Worm (Caenorhabditis elegans): Measurements from ENCODE around the gene cyb-3.

cyb-3 gene

DNA sequence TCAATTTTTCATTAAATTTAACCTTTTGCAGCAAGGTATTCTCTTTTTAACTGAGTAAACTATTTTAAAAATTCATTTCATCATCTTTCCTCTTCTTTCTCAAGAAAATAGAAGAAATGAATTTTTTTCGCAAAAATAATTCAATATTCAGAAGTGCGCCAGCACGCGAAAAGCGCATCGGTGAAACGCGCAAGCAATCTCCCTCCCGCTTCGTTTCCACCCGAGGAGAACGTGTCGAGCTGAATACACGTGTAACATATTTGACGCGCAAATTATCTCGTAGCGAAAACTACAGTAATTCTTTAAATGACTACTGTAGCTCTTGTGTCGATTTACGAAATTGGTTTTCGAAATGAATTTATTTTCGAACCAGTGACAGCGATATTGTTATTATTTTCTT, 3.4 kb upstream of the cyb-3 start:
- TF ChIP-seq fkh-10 (GFP tag; optimal IDR thresholded peaks at IDR 0.05), result no peak
- peak; percentile 17 for TF ChIP-seq unc-42 (tag; optimal IDR thresholded peaks at IDR 0.05)

DNA sequence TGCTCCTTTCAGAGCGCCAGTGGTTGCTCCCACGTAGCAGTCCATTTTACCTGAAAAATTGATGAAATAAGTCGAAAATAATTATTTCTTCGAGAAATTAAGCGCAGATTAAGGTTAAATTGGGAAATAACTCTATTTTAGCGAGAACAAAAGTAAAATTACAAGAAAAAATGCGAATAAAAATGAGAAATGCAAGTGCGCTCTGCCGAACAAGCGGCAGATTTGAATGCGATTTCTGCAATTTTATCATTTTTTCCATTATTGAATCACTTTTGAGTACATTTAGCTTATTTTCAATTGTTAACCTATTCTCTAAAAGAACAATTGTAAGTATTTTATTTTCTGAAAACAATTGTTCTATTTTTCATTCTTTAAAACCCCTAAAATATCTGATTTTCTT, 590 bp upstream of the cyb-3 start, which contains the start of gene T06E6.1:
T06E6.1 (minus strand) TSS at position 56 of the 400 bp plus-strand sequence.
- TF ChIP-seq unc-55 (GFP tag; optimal IDR thresholded peaks at IDR 0.05) (no peak), npax-4 (tag; optimal IDR thresholded peaks at IDR 0.05) (no peak), ceh-22 (tag; optimal IDR thresholded peaks at IDR 0.05) (no peak), dve-1 (tag; optimal IDR thresholded peaks at IDR 0.05) (no peak), rnt-1 (tag; optimal IDR thresholded peaks at IDR 0.05) (no peak), elt-4 (tag; optimal IDR thresholded peaks at IDR 0.05) (no peak), eyg-1 (tag; optimal IDR thresholded peaks at IDR 0.05) (no peak), elt-2 (tag; optimal IDR thresholded peaks at IDR 0.05) (no peak), ceh-34 (tag; optimal IDR thresholded peaks at IDR 0.05) (no peak), pha-4 (tag; optimal IDR thresholded peaks at IDR 0.05) (no peak), unc-3 (GFP tag; conservative IDR thresholded peaks at IDR 0.05) (no peak), unc-3 (tag; optimal IDR thresholded peaks at IDR 0.05) (no peak), F13H6.1 (tag; optimal IDR thresholded peaks at IDR 0.05) (no peak), sox-4 (tag; optimal IDR thresholded peaks at IDR 0.05) (no peak), nhr-232 (tag; optimal IDR thresholded peaks at IDR 0.05) (no peak), nhr-11 (tag; optimal IDR thresholded peaks at IDR 0.05) (no peak)

DNA sequence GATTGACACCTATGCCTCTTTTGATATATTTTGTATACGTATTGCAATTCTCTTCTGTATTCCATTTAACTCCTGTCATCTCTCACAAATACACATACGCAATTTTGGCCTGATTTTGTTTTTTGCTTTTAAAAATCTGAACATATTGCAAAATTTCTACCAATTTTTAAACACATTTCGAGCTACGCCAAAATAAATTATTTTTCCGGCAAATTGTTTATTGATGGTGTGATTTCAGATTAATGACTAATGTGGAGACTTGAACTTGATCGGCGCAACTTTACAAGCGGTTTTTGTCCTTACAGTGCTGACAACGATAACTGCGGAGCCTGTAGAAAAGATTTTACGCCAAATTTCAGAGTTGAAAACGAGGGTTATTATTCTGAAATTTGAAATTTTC, 1.6 kb downstream of the cyb-3 start:
- TF ChIP-seq ceh-45 (GFP tag; IDR thresholded peaks at IDR 0.05) (no peak), syd-9 (tag; optimal IDR thresholded peaks at IDR 0.05) (no peak), sdc-2 (tag; optimal IDR thresholded peaks at IDR 0.05) (no peak), che-1 (tag; optimal IDR thresholded peaks at IDR 0.05) (no peak), nhr-11 (tag; optimal IDR thresholded peaks at IDR 0.05) (no peak)

DNA sequence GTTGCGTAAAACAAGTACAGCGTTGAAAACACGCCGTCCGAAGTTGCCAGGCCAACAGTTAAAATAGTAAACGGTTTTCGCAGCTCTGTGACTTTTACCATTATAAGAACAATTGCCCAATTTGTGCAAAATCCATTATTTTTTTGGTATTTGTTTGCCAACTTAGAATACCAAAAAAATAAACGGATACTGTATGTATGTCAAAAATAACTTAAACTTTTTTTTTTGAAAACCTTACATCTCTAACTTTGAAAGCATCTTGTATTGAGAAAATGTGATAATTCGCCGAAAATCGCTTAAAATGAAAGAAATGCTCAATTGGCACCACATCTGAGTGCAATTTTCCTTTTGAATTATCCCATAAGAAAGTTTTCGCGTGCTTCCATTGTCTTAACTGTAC, 3.2 kb downstream of the cyb-3 start, which contains the start of gene fbxa-199:
fbxa-199 (minus strand) TSS at position 101 of the 400 bp plus-strand sequence.
- TF ChIP-seq sdc-2 (tag; optimal IDR thresholded peaks at IDR 0.05) (no peak), pros-1 (tag; optimal IDR thresholded peaks at IDR 0.05) (no peak), K09A11.1 (tag; optimal IDR thresholded peaks at IDR 0.05; ENCODE audit: insufficient read depth) (no peak), syd-9 (tag; optimal IDR thresholded peaks at IDR 0.05) (no peak), pag-3 (tag; optimal IDR thresholded peaks at IDR 0.05; ENCODE audit: borderline replicate concordance) (no peak), pha-4 (tag; optimal IDR thresholded peaks at IDR 0.05) (no peak), npax-4 (tag; optimal IDR thresholded peaks at IDR 0.05) (no peak), C08G9.2 (tag; optimal IDR thresholded peaks at IDR 0.05) (no peak)

DNA sequence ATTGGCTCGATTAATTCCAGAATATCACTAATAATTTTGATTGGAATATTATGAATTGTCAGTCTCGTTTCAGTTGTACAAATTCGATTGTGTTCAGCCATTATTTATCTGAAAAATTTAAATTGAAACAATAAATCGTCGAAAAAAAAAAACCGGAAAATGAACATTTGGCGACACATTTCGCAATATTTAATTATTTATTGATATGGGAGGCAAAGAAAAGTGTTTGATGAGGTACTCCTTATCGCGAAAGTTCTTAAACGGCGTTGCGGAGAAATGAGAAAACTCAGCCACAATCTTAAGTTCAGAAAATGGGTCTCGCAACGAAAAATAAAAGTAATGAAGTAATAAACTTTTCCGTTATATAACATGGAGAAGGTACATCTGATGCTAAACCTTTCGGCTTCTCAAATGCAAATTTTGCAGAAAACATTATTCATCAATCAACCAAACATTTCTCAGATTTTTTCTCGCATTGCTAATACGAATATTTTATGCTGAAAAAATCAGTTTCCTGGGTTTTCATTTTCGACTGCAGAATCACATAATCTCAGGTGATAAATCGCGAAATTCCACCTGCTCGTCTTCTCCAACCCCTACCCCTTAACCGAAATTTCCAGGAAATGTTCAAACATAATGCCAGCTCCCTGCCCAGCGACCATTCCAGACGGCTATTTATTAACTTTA, 4.3 kb downstream of the cyb-3 start, which contains the start of the genes T06E6.15 and sri-7:
T06E6.15 (minus strand) TSS at position 101 of the 687 bp plus-strand sequence.
sri-7 (plus strand) TSS at position 637 of the 687 bp plus-strand sequence.
- TF ChIP-seq rnt-1 (tag; optimal IDR thresholded peaks at IDR 0.05) (no peak), ceh-31 (tag; optimal IDR thresholded peaks at IDR 0.05) (no peak), pat-9 (tag; optimal IDR thresholded peaks at IDR 0.05) (no peak), dmd-4 (tag; optimal IDR thresholded peaks at IDR 0.05; ENCODE audit: borderline replicate concordance) (no peak), sdc-2 (tag; optimal IDR thresholded peaks at IDR 0.05) (no peak)

DNA sequence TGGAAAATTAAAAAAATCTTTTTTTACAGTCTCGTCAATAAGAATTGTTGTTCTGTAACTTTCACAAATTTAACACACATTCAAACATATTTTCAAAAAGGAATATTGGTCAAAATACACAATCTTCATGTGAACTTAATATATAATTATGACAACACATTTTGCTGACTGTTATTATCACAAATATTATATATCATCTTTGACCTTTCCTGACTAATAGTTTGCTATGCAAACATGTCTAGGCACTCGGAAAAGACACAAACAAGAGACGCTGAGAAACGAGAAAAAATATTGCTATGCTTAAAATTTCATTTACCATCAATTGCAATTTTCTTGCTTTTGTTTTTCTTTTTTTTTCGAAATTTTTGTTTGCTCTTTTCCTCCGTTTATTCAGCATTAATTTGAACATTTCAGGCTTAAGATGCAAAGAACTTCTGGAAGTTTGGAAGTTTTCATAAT, 6.4 kb downstream of the cyb-3 start, which contains the start of gene fbxa-135:
fbxa-135 (plus strand) TSS at position 409 of the 459 bp plus-strand sequence.
- no peak for TF ChIP-seq ceh-9 (tag; optimal IDR thresholded peaks at IDR 0.05)
- TF ChIP-seq pqm-1 (tag; optimal IDR thresholded peaks at IDR 0.05), result no peak
- no peak for TF ChIP-seq hlh-30 (tag; optimal IDR thresholded peaks at IDR 0.05; ENCODE audit: insufficient read depth)
- no peak for TF ChIP-seq pros-1 (tag; optimal IDR thresholded peaks at IDR 0.05)
- TF ChIP-seq zip-5 (tag; optimal IDR thresholded peaks at IDR 0.05), result no peak
- no peak for TF ChIP-seq unc-3 (GFP tag; conservative IDR thresholded peaks at IDR 0.05)
- no peak for TF ChIP-seq unc-3 (tag; optimal IDR thresholded peaks at IDR 0.05)
- TF ChIP-seq ceh-34 (tag; optimal IDR thresholded peaks at IDR 0.05), result no peak
- TF ChIP-seq syd-9 (tag; optimal IDR thresholded peaks at IDR 0.05), result no peak
- no peak for TF ChIP-seq fkh-6 (tag; optimal IDR thresholded peaks at IDR 0.05)
- no peak for TF ChIP-seq lim-6 (tag; optimal IDR thresholded peaks at IDR 0.05)
- no peak for TF ChIP-seq ceh-6 (GFP tag; optimal IDR thresholded peaks at IDR 0.05)
- no peak for TF ChIP-seq ceh-31 (tag; optimal IDR thresholded peaks at IDR 0.05)
- TF ChIP-seq mec-3 (tag; optimal IDR thresholded peaks at IDR 0.05; ENCODE audit: borderline replicate concordance), result no peak
- no peak for TF ChIP-seq ceh-24 (tag; optimal IDR thresholded peaks at IDR 0.05)
- TF ChIP-seq unc-42 (tag; optimal IDR thresholded peaks at IDR 0.05), result no peak
- no peak for TF ChIP-seq ztf-16 (tag; optimal IDR thresholded peaks at IDR 0.05)
- no peak for TF ChIP-seq K09A11.1 (tag; optimal IDR thresholded peaks at IDR 0.05; ENCODE audit: insufficient read depth)
- no peak for TF ChIP-seq ttx-3 (tag; optimal IDR thresholded peaks at IDR 0.05)
- TF ChIP-seq elt-4 (tag; optimal IDR thresholded peaks at IDR 0.05), result no peak
